Fruit fly (Drosophila melanogaster): Measurements from ENCODE around the gene Bcat.

Gene Bcat

DNA sequence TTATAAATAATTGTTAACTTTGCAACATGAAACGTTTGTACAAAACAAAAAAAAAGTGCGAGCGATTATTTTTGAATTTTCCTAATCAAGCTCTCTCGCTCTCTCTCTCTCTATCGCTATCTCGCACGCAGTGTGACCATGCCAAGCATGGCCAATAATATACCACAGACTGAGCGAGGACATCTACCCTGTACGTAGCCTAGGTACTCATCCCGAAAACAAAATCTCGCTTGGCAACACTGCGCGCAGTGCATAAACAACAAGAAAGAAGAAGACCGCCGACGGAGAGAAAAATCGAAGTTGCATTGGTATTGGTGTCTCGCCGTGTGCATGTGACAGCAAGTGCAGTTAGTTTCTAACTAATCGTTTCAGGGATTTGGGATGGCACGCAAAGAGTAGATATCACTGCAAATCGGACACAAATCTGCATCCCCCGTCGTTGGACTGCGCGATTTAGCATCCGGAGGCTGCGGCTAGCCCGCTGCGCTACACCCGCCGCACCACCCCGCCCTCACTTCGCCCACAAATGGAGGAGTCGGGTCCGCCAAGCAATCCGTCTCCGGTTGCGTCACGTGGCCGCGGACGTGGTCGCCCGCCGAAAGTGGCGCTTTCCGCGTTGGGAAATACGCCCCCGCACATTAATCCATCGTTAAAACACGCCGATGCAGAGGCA is 16.4 kb downstream of the Bcat start, which contains the start of the genes CG1998 and Set2:
TSS of gene CG1998 (minus strand) at position 134 of the 673 bp plus-strand sequence.
TSS of gene Set2 (plus strand) at position 302 of the 673 bp plus-strand sequence.
- TF ChIP-seq CG8119 (GFP tag; IDR thresholded peaks at IDR 0.05) (0 out of 3 replicates have a peak, but pooled peaks have one; percentile 12), CG1621 (tag; optimal IDR thresholded peaks at IDR 0.05) (peak; percentile 59), CG11902 (GFP tag; optimal IDR thresholded peaks at IDR 0.05) (no peak), Eip78C (GFP tag) (peak; percentile 29), CG6792 (GFP tag; optimal IDR thresholded peaks at IDR 0.05) (no peak)

DNA sequence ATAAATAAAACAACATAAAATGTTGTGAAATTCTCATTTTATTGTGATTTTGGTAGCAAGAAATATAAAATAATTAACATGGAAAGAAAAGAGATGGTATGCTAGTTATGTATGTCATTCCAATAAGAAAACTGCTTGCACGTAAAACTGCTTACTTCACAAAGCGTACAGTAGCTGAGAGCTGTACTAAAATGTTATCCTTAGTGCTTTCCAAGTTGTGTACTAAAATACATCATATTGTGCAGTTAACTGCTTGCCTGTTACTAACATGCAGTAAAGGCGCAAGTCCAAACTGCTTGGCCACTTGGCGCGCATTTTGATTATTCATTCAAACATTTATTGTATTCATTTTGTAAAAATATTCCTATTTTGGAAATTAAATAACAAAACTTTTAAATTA is 24.4 kb downstream of the Bcat start:
- TF ChIP-seq CG6854 (GFP tag; optimal IDR thresholded peaks at IDR 0.05) (peak; percentile 97), Hr39 (GFP tag; optimal IDR thresholded peaks at IDR 0.05) (no peak)

DNA sequence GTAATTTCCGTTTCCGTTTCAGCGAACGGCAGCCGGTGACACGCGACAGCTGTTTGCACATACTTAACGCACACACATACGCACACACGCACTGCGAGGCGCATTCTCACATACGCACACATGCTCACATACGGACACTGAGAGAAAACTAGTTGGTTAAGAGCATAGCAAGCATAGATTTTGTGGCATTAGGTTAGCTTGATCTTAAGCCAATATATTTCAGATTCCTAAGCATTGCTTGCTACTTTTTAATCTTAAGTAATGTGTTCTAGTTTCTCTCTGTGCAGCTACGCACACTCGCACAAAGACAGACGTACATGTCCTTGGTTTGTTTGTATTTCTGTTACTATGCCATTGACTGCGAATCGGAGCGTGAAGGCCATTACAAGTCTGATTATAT is 37.4 kb downstream of the Bcat start:
- TF ChIP-seq lz (GFP tag; optimal IDR thresholded peaks at IDR 0.05) (no peak), CG6854 (GFP tag; optimal IDR thresholded peaks at IDR 0.05) (no peak), Sox102F (GFP tag; optimal IDR thresholded peaks at IDR 0.05) (no peak), Gug (GFP tag; IDR thresholded peaks at IDR 0.05) (no peak), Met (GFP tag; optimal IDR thresholded peaks at IDR 0.05) (no peak), CG6163 (GFP tag; IDR thresholded peaks at IDR 0.05) (no peak), esn (GFP tag; optimal IDR thresholded peaks at IDR 0.05) (no peak), Blimp-1 (GFP tag; optimal IDR thresholded peaks at IDR 0.05) (no peak), fd59A (GFP tag; optimal IDR thresholded peaks at IDR 0.05) (no peak), CG15336 (GFP tag; IDR thresholded peaks at IDR 0.05) (no peak), CG11294 (GFP tag; IDR thresholded peaks at IDR 0.05) (no peak), CG8632 (GFP tag; optimal IDR thresholded peaks at IDR 0.05) (no peak), Sox14 (GFP tag; optimal IDR thresholded peaks at IDR 0.05) (no peak), CG8119 (GFP tag; IDR thresholded peaks at IDR 0.05) (no peak), Eip93F (GFP tag; optimal IDR thresholded peaks at IDR 0.05) (no peak)

DNA sequence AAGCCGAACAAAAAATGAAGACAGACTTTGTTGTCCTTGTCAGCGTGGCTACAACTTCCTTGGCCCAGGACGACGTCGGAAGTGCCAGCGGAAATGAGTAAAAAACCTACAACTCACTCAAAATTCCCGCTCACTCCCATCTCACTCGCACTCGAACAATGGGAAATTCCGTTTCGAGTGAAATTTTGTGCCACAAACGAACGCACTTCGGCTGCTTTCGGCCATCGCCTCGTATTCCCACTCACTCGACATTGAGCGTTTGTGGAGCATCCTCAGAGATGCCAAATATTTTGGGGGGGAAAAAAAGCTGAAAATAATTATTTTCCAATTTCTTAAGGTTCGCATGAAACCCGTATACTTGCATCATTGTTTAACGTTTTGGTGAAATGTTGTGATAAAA is 48.0 kb downstream of the Bcat start:
- TF ChIP-seq CG8632 (GFP tag; optimal IDR thresholded peaks at IDR 0.05) = no peak
- no peak for TF ChIP-seq CG4318 (GFP tag; optimal IDR thresholded peaks at IDR 0.05)
- TF ChIP-seq salr (GFP tag; optimal IDR thresholded peaks at IDR 0.05) = no peak
- no peak for TF ChIP-seq Sox14 (GFP tag; optimal IDR thresholded peaks at IDR 0.05)
- no peak for TF ChIP-seq Ets21C (GFP tag; optimal IDR thresholded peaks at IDR 0.05)
- TF ChIP-seq fd59A (GFP tag; optimal IDR thresholded peaks at IDR 0.05) = no peak
- no peak for TF ChIP-seq Met (GFP tag; optimal IDR thresholded peaks at IDR 0.05)
- no peak for TF ChIP-seq CG15336 (GFP tag; IDR thresholded peaks at IDR 0.05)
- TF ChIP-seq dsx (GFP tag; optimal IDR thresholded peaks at IDR 0.05; ENCODE audit: poor library complexity, severe bottlenecking) = no peak
- TF ChIP-seq CG34406 (GFP tag; optimal IDR thresholded peaks at IDR 0.05) = no peak
- no peak for TF ChIP-seq esn (GFP tag; optimal IDR thresholded peaks at IDR 0.05)
- no peak for TF ChIP-seq Smox (GFP tag; optimal IDR thresholded peaks at IDR 0.05)
- TF ChIP-seq CG32006 (GFP tag; optimal IDR thresholded peaks at IDR 0.05) = no peak
- TF ChIP-seq cyc (GFP tag; optimal IDR thresholded peaks at IDR 0.05) = no peak
- no peak for TF ChIP-seq Lpt (GFP tag; optimal IDR thresholded peaks at IDR 0.05)
- TF ChIP-seq CG7368 (GFP tag; optimal IDR thresholded peaks at IDR 0.05) = no peak
- no peak for TF ChIP-seq Hr38 (GFP tag; optimal IDR thresholded peaks at IDR 0.05)
- TF ChIP-seq Sox102F (GFP tag; optimal IDR thresholded peaks at IDR 0.05) = no peak
- TF ChIP-seq eg (GFP tag; IDR thresholded peaks at IDR 0.05) = no peak
- no peak for TF ChIP-seq acj6 (GFP tag; optimal IDR thresholded peaks at IDR 0.05)

DNA sequence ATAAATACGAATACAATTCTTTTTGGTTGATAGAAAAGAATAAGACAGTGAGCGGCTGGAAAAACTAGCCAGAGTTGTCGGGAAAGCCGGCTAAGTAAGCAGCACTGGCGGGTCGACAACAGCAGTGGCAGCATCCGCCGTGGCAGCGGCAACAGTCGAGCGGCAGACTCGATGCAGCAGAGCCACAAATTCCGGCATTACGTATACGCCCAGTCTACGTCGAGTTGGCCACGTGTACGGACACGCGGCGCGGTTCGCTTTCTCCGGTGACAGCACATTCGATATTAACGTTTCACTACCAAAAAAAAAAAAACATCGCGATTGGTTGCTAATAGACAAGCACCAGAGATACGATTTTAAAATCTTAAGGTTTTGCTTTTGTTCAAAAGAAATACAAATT is 49.0 kb downstream of the Bcat start, which contains the start of gene Neto:
TSS of gene Neto (plus strand) at position 209 of the 400 bp plus-strand sequence.
- TF ChIP-seq cyc (GFP tag; optimal IDR thresholded peaks at IDR 0.05) = no peak
- TF ChIP-seq Smox (GFP tag; optimal IDR thresholded peaks at IDR 0.05) = no peak
- TF ChIP-seq CG31627 (GFP tag; optimal IDR thresholded peaks at IDR 0.05) = no peak
- no peak for TF ChIP-seq Ets21C (GFP tag; optimal IDR thresholded peaks at IDR 0.05)
- TF ChIP-seq Eip78C (GFP tag) = no peak
- no peak for TF ChIP-seq Hr38 (GFP tag; optimal IDR thresholded peaks at IDR 0.05)
- no peak for TF ChIP-seq fkh (GFP tag; optimal IDR thresholded peaks at IDR 0.05)
- no peak for TF ChIP-seq CG6792 (GFP tag; optimal IDR thresholded peaks at IDR 0.05)
- no peak for TF ChIP-seq dsx (GFP tag; optimal IDR thresholded peaks at IDR 0.05; ENCODE audit: poor library complexity, severe bottlenecking)
- TF ChIP-seq Gug (GFP tag; IDR thresholded peaks at IDR 0.05) = no peak
- no peak for TF ChIP-seq CG11902 (GFP tag; optimal IDR thresholded peaks at IDR 0.05)
- TF ChIP-seq vri (GFP tag; optimal IDR thresholded peaks at IDR 0.05) = no peak
- TF ChIP-seq pdm3 (GFP tag; optimal IDR thresholded peaks at IDR 0.05) = no peak
